Worm (Caenorhabditis elegans): ENCODE measurements around the gene rnp-9.
"Not testable (repeated sequence)": the region's sequence is repeated elsewhere in the genome, so short reads cannot be mapped to it uniquely, and the experiment has no call there.

Gene rnp-9

DNA sequence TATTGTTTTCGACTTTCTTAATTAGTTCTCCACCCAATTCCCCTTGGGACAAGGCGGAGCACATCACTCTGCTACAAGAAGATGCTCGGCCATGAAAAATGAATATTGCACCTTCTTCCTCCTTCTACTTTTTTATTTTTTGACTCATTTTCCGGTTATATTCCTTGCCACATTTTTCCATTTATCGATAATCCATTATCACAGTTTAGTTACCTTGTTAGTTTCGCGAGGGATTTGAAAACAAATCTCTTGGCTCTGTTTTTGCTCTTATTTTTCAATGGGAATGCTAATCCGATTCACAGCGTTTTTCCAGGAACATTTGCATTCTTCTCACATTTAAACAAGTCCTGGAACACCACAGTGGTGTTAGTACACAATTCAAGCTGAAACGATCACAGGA, at the start of gene rnp-9:
Gene rnp-9 (plus strand): TSS at position 301 of the 400 bp plus-strand sequence.
- TF ChIP-seq efl-1 (optimal IDR thresholded peaks at IDR 0.05), result no peak
- no peak for TF ChIP-seq efl-1 (GFP tag; optimal IDR thresholded peaks at IDR 0.05 in 1 of 2)
- peak; percentile 35 for TF ChIP-seq dsc-1 (tag; optimal IDR thresholded peaks at IDR 0.05)

DNA sequence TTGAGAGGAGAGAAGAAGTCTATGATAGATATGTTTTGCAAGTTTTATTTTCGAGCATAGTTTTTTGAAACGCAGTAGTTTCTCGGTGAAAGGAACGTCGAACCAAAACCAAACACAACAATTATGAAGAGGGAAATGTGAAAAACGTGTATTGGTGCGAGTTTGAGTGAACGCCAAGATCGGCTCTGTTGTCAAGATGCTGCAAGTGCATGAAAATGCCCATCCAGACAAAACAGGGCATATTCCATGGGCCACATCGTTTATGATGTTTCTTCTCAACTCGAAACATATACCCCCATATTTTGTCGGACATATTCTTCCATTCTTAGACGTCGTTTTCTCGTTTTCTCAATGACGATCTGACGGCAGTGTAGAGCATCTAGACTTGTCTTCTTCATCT, 44.1 kb upstream of the rnp-9 start:
- no peak for TF ChIP-seq skn-1 (tag; optimal IDR thresholded peaks at IDR 0.05)
- TF ChIP-seq nhr-19 (GFP tag; conservative IDR thresholded peaks at IDR 0.05), result no peak
- TF ChIP-seq mef-2 (tag; optimal IDR thresholded peaks at IDR 0.05), result no peak
- TF ChIP-seq fkh-4 (tag; optimal IDR thresholded peaks at IDR 0.05; ENCODE audit: borderline replicate concordance), result no peak
- TF ChIP-seq ceh-82 (tag; optimal IDR thresholded peaks at IDR 0.05), result no peak
- no peak for TF ChIP-seq unc-62 (GFP tag; optimal IDR thresholded peaks at IDR 0.05)
- TF ChIP-seq sptf-1 (tag; optimal IDR thresholded peaks at IDR 0.05), result no peak
- TF ChIP-seq pag-3 (tag; optimal IDR thresholded peaks at IDR 0.05; ENCODE audit: borderline replicate concordance, insufficient read depth), result no peak
- TF ChIP-seq lin-14 (GFP tag; optimal IDR thresholded peaks at IDR 0.05), result no peak
- no peak for TF ChIP-seq C04F5.9 (tag; optimal IDR thresholded peaks at IDR 0.05)
- TF ChIP-seq tlp-1 (tag; optimal IDR thresholded peaks at IDR 0.05), result no peak
- no peak for TF ChIP-seq grh-1 (GFP tag; IDR thresholded peaks at IDR 0.05)
- TF ChIP-seq lsy-2 (tag; optimal IDR thresholded peaks at IDR 0.05), result no peak
- no peak for TF ChIP-seq nhr-20 (tag; optimal IDR thresholded peaks at IDR 0.05)
- no peak for TF ChIP-seq ets-5 (GFP tag; IDR thresholded peaks at IDR 0.05)

DNA sequence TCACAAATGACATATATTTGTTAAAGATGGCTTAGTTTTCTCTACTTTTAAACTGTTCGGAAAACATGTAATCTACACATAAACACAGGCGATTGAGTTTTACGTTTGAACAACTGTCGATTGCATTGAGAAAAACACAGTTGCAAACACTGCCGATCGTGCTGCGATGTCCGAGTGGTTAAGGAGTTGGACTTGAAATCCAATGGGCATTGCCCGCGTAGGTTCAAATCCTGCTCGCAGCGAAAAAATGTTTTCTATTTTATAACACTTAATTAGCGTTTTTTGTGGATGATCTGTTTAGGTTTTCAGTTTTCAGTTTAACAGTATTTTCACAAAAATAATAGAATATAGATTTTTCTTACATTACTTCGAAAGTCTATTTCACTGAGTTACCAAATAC, 42.8 kb upstream of the rnp-9 start:
- TF ChIP-seq nhr-11 (tag; optimal IDR thresholded peaks at IDR 0.05), result no peak
- no peak for TF ChIP-seq nhr-47 (tag; optimal IDR thresholded peaks at IDR 0.05)
- no peak for TF ChIP-seq lin-35 (GFP tag; optimal IDR thresholded peaks at IDR 0.05)
- TF ChIP-seq snu-23 (GFP tag; optimal IDR thresholded peaks at IDR 0.05), result peak; percentile 28
- TF ChIP-seq unc-130 (tag; optimal IDR thresholded peaks at IDR 0.05), result peak; percentile 22
- TF ChIP-seq rnt-1 (tag; optimal IDR thresholded peaks at IDR 0.05), result peak; percentile 40
- TF ChIP-seq C16A3.4 (tag; optimal IDR thresholded peaks at IDR 0.05), result peak; percentile 19
- no peak for TF ChIP-seq lin-39 (tag; optimal IDR thresholded peaks at IDR 0.05)
- no peak for TF ChIP-seq efl-1 (optimal IDR thresholded peaks at IDR 0.05)
- peak in 1 of 2 experiments; percentile 86 for TF ChIP-seq efl-1 (GFP tag; optimal IDR thresholded peaks at IDR 0.05 in 1 of 2)
- no peak for TF ChIP-seq ztf-11 (tag; optimal IDR thresholded peaks at IDR 0.05)
- TF ChIP-seq lsy-2 (tag; optimal IDR thresholded peaks at IDR 0.05), result peak in 1 of 2 experiments; percentile 26
- peak; percentile 9 for TF ChIP-seq skn-1 (tag; optimal IDR thresholded peaks at IDR 0.05)
- no peak for TF ChIP-seq tbx-2 (tag; optimal IDR thresholded peaks at IDR 0.05)
- peak; percentile 24 for TF ChIP-seq nhr-71 (tag; optimal IDR thresholded peaks at IDR 0.05)
- no peak for TF ChIP-seq egl-13 (tag; optimal IDR thresholded peaks at IDR 0.05)
- no peak for TF ChIP-seq nhr-77 (tag; optimal IDR thresholded peaks at IDR 0.05)
- no peak for TF ChIP-seq grh-1 (GFP tag; IDR thresholded peaks at IDR 0.05)
- TF ChIP-seq swsn-7 (tag; optimal IDR thresholded peaks at IDR 0.05), result no peak
- no peak for TF ChIP-seq snpc-4 (tag; optimal IDR thresholded peaks at IDR 0.05)
- no peak for TF ChIP-seq zip-4 (GFP tag; optimal IDR thresholded peaks at IDR 0.05)

DNA sequence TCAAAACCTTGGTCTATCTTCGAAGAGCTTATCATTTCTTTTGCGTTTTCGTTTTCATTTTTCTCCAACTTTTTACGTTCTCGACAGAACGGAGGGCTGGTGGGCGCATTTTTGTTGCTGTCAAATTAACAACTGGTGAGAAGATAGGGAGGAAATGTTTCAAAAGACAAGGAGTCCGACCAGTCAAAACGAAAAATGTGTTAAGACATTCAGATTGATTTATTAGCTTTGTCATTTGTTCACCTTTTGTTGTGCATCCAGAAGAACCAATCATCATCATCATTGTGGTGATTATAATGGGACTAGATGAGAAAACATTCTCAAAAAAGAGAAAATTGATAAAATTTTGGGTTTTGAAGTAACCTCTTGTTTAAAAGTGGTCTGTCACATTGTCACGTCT, 36.9 kb upstream of the rnp-9 start:
- TF ChIP-seq lin-39 (tag; optimal IDR thresholded peaks at IDR 0.05), result peak; percentile 33
- TF ChIP-seq lin-14 (GFP tag; optimal IDR thresholded peaks at IDR 0.05), result peak; percentile 68
- no peak for TF ChIP-seq fkh-4 (tag; optimal IDR thresholded peaks at IDR 0.05; ENCODE audit: borderline replicate concordance)
- peak; percentile 66 for TF ChIP-seq rnt-1 (tag; optimal IDR thresholded peaks at IDR 0.05)
- TF ChIP-seq nhr-71 (tag; optimal IDR thresholded peaks at IDR 0.05), result peak; percentile 31
- no peak for TF ChIP-seq sptf-1 (tag; optimal IDR thresholded peaks at IDR 0.05)
- no peak for TF ChIP-seq unc-62 (GFP tag; optimal IDR thresholded peaks at IDR 0.05)

DNA sequence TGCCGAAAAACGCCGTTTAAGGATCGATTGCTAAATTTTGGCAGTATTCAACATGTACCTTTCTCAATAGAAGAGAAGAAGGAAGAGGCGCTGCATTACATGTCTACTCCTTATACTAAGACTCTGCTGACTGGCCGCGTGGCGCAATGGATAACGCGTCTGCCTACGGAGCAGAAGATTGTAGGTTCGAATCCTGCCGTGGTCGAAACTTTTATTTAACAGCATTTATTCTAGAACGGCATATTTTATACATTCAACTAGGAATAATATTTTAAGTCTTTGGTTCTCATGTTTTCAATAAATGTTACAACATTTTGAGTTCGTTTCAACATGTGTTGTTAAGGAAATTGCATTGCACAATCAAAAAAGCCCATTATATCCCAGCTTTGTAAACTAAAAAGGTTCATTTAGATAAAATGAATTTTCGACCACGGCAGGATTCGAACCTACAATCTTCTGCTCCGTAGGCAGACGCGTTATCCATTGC, 34.5 kb upstream of the rnp-9 start:
- TF ChIP-seq nhr-19 (GFP tag; conservative IDR thresholded peaks at IDR 0.05) (peak; percentile 64), mdl-1 (tag; optimal IDR thresholded peaks at IDR 0.05) (peak in 1 of 2 experiments; percentile 45), unc-130 (tag; optimal IDR thresholded peaks at IDR 0.05) (peak; percentile 6), irx-1 (tag; optimal IDR thresholded peaks at IDR 0.05) (peak; percentile 45), nhr-90 (tag; optimal IDR thresholded peaks at IDR 0.05; ENCODE audit: poor library complexity) (peak; percentile 57), tbx-2 (tag; optimal IDR thresholded peaks at IDR 0.05) (peak; percentile 44), efl-1 (GFP tag; optimal IDR thresholded peaks at IDR 0.05 in 1 of 2) (peak in 1 of 2 experiments; percentile 61), mep-1 (tag; optimal IDR thresholded peaks at IDR 0.05) (peak; percentile 69), fos-1 (tag; optimal IDR thresholded peaks at IDR 0.05) (peak; percentile 29), dsc-1 (tag; optimal IDR thresholded peaks at IDR 0.05) (peak; percentile 58), blmp-1 (tag; optimal IDR thresholded peaks at IDR 0.05) (peak; percentile 31), nhr-47 (tag; optimal IDR thresholded peaks at IDR 0.05) (peak; percentile 73), nhr-20 (tag; optimal IDR thresholded peaks at IDR 0.05) (peak; percentile 50), ceh-82 (tag; optimal IDR thresholded peaks at IDR 0.05) (peak in 2 of 3 experiments; percentile 32 to 53), jun-1 (tag; optimal IDR thresholded peaks at IDR 0.05) (peak; percentile 26), elt-3 (tag; optimal IDR thresholded peaks at IDR 0.05) (peak in 1 of 6 experiments; percentile 21), nhr-77 (tag; optimal IDR thresholded peaks at IDR 0.05) (peak; percentile 40), nhr-71 (tag; optimal IDR thresholded peaks at IDR 0.05) (peak; percentile 59), rnt-1 (tag; optimal IDR thresholded peaks at IDR 0.05) (peak; percentile 64)
- not testable (repeated sequence) for TF ChIP-seq efl-1 (optimal IDR thresholded peaks at IDR 0.05)

Measured in whole organism, L1 larva.